Worm (Caenorhabditis elegans) whole organism, late embryonic: ENCODE measurements around the gene ZK285.2.

Experiments used
- elt-4 ChIP-seq: sonication (generic microtip); optimal IDR thresholded peaks from 2 replicates; lab custom pipeline; 2016; ENCODE audit warnings: missing genetic modification characterization, missing compliant biosample characterization
- npax-4 ChIP-seq: sonication (generic microtip); optimal IDR thresholded peaks from 2 replicates; lab custom pipeline; 2016; ENCODE audit warnings: missing genetic modification characterization, missing compliant biosample characterization
- pqm-1 ChIP-seq: sonication (generic microtip); optimal IDR thresholded peaks from 2 replicates; lab custom pipeline; 2016; ENCODE audit warnings: missing genetic modification characterization, missing compliant biosample characterization
- unc-3 ChIP-seq, 2 experiments: fragments of 200-800 bp in 1 of 2; sonication (Bioruptor generic) in 1 of 2; sonication (generic microtip) in 1 of 2; conservative IDR thresholded peaks in 1 of 2; optimal IDR thresholded peaks in 1 of 2; 2 replicates each; pipeline versions ENCODE4 v1.3.6 to Lab custom; 2016 to 2022; ENCODE audit warnings: missing compliant biosample characterization in 2 of 2, missing genetic modification characterization in 2 of 2, missing genetic modification reagents in 1 of 2

DNA sequence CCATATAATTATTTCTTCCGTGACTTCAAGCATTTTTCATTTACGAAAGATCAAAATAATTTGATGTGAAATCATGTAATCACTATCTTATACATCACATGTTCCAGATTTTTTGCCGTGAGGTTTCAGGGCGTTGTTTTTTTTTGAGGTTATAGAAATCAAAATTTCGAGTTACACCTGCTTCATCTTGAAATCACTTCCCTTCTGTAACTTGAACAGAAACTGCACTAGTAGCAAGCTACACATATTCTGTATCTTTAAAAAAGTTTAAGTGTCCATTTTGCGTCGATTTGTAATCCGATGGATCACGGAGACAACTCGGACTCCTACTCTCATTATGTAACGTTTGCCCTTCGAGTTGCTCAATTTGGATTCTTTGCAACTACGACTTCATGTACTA, 44.0 kb downstream of the ZK285.2 start, which contains the start of gene F22B8.3:
- TF ChIP-seq unc-3 (GFP tag; conservative IDR thresholded peaks at IDR 0.05; lab: Robert Waterston, UW) (no peak), unc-3 (tag; optimal IDR thresholded peaks at IDR 0.05; lab: Kevin White, UChicago) (no peak), pqm-1 (tag; lab: Kevin White, UChicago) (no peak), npax-4 (tag; lab: Kevin White, UChicago) (no peak), elt-4 (tag; lab: Kevin White, UChicago) (no peak)
